Fruit fly (Drosophila melanogaster): ENCODE results near the gene noc.

noc gene

dm6 chr2L:14494930-14495351, 4.3 kb downstream of the noc start (continued):
- TF ChIP-seq HmgD (GFP tag; optimal IDR thresholded peaks at IDR 0.05) (no peak), CG32767 (GFP tag; IDR thresholded peaks at IDR 0.05) (no peak), so (GFP tag; IDR thresholded peaks at IDR 0.05) (0 out of 3 replicates have a peak, but pooled peaks have one; percentile 18), jumu (GFP tag; optimal IDR thresholded peaks at IDR 0.05) (no peak), ranshi (GFP tag; IDR thresholded peaks at IDR 0.05) (no peak), Elba2 (GFP tag; optimal IDR thresholded peaks at IDR 0.05) (no peak), Drgx (GFP tag; IDR thresholded peaks at IDR 0.05) (no peak), E2f2 (GFP tag; IDR thresholded peaks at IDR 0.05) (no peak), CG7928 (GFP tag; optimal IDR thresholded peaks at IDR 0.05) (no peak), mirr (GFP tag; optimal IDR thresholded peaks at IDR 0.05) (peak; percentile 77), CG4282 (GFP tag; optimal IDR thresholded peaks at IDR 0.05) (no peak), CG17328 (GFP tag; IDR thresholded peaks at IDR 0.05) (no peak), CG13123 (GFP tag; optimal IDR thresholded peaks at IDR 0.05) (no peak), grn (GFP tag; optimal IDR thresholded peaks at IDR 0.05) (peak; percentile 59), CG3281 (GFP tag; optimal IDR thresholded peaks at IDR 0.05) (no peak), CG1602 (GFP tag; optimal IDR thresholded peaks at IDR 0.05) (no peak), CG12236 (GFP tag; optimal IDR thresholded peaks at IDR 0.05) (no peak), CG18262 (tag; optimal IDR thresholded peaks at IDR 0.05) (no peak), CG12769 (tag; optimal IDR thresholded peaks at IDR 0.05) (peak; percentile 24), CG12659 (GFP tag; optimal IDR thresholded peaks at IDR 0.05) (no peak), rib (GFP tag; IDR thresholded peaks at IDR 0.05) (no peak), CG3838 (GFP tag; optimal IDR thresholded peaks at IDR 0.05) (peak; percentile 57), gfzf (GFP tag; optimal IDR thresholded peaks at IDR 0.05) (no peak), Ets65A (GFP tag) (no peak), sens (GFP tag) (no peak), sna (GFP tag; IDR thresholded peaks at IDR 0.05; ENCODE audit: partially characterized antibody) (no peak), CG18764 (GFP tag; optimal IDR thresholded peaks at IDR 0.05) (no peak), NK7.1 (GFP tag; optimal IDR thresholded peaks at IDR 0.05) (no peak), CG6689 (GFP tag; IDR thresholded peaks at IDR 0.05) (no peak), CG7357 (GFP tag; IDR thresholded peaks at IDR 0.05) (no peak), CrebB (tag; optimal IDR thresholded peaks at IDR 0.05) (no peak), tup (GFP tag; optimal IDR thresholded peaks at IDR 0.05) (no peak), CG13894 (tag; optimal IDR thresholded peaks at IDR 0.05) (no peak), ash1 (GFP tag; optimal IDR thresholded peaks at IDR 0.05) (peak; percentile 11), kah (GFP tag; optimal IDR thresholded peaks at IDR 0.05) (no peak), wdn (GFP tag; IDR thresholded peaks at IDR 0.05) (no peak), HLH54F (GFP tag; optimal IDR thresholded peaks at IDR 0.05) (no peak), crol (GFP tag; IDR thresholded peaks at IDR 0.05) (no peak), sug (tag; optimal IDR thresholded peaks at IDR 0.05) (peak; percentile 30), CG8359 (GFP tag; optimal IDR thresholded peaks at IDR 0.05; ENCODE audit: borderline replicate concordance) (no peak), z (GFP tag; IDR thresholded peaks at IDR 0.05) (no peak), B-H1 (GFP tag; IDR thresholded peaks at IDR 0.05) (no peak), CG17361 (GFP tag; IDR thresholded peaks at IDR 0.05) (no peak), CG11093 (GFP tag; IDR thresholded peaks at IDR 0.05) (no peak), pfk (GFP tag; optimal IDR thresholded peaks at IDR 0.05) (no peak), Fer3 (tag; optimal IDR thresholded peaks at IDR 0.05) (peak; percentile 7), ewg (GFP tag; optimal IDR thresholded peaks at IDR 0.05) (no peak), lilli (GFP tag; optimal IDR thresholded peaks at IDR 0.05) (no peak), Sry-β (GFP tag; optimal IDR thresholded peaks at IDR 0.05) (no peak), Fer2 (tag; optimal IDR thresholded peaks at IDR 0.05) (no peak), CG12071 (GFP tag; optimal IDR thresholded peaks at IDR 0.05) (peak; percentile 7), HLHmδ (GFP tag; optimal IDR thresholded peaks at IDR 0.05) (no peak), ems (GFP tag; optimal IDR thresholded peaks at IDR 0.05) (no peak)

Data from whole organism, embryonic.